Worm (Caenorhabditis elegans): ENCODE data around the gene D2062.4.

Gene D2062.4

ce11 chrII:2627154-2627799 is 4.1 kb downstream of the D2062.4 start, which contains the start of gene sri-71 (continued):
- TF ChIP-seq unc-130 (GFP tag; optimal IDR thresholded peaks at IDR 0.05) (no peak), zfh-2 (GFP tag; conservative IDR thresholded peaks at IDR 0.05) (peak; percentile 91), K12H6.12 (tag; optimal IDR thresholded peaks at IDR 0.05) (no peak)

DNA sequence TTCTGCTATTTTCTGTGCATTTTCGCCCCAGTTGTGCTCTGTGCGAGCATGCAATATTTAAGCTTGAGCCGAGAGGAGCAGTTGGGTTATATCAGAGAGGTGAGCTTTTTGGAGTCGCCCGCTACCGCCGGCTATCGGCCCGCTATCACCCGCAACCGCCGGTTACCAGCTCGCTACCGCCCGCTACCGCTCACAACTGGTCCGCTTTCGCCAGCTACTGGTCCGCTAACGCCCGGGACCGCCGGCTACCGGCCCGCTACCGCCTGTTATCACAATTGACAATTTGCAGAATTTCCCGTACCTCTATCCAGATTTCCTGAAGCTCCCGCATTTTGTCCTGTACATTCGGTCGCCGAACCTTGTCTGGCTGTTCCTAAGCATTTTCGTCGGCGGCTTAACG is 5.2 kb downstream of the D2062.4 start:
- TF ChIP-seq mcd-1 (GFP tag; IDR thresholded peaks at IDR 0.05): 0 out of 2 replicates have a peak, but pooled peaks have one; percentile 22
- no peak for TF ChIP-seq rpc-1 (optimal IDR thresholded peaks at IDR 0.05)
- TF ChIP-seq rpc-1 (tag; optimal IDR thresholded peaks at IDR 0.05): no peak
- TF ChIP-seq lir-1 (GFP tag; conservative IDR thresholded peaks at IDR 0.05): no peak
- TF ChIP-seq Y56A3A.18 (GFP tag; IDR thresholded peaks at IDR 0.05): no peak
- TF ChIP-seq egrh-3 (GFP tag; IDR thresholded peaks at IDR 0.05): peak; percentile 81; the same call in 1 of the 2 replicates
- TF ChIP-seq zfh-2 (GFP tag; conservative IDR thresholded peaks at IDR 0.05): peak; percentile 85
- 0 out of 2 replicates have a peak, but pooled peaks have one; percentile 52 for TF ChIP-seq F37B4.10 (GFP tag; IDR thresholded peaks at IDR 0.05)

DNA sequence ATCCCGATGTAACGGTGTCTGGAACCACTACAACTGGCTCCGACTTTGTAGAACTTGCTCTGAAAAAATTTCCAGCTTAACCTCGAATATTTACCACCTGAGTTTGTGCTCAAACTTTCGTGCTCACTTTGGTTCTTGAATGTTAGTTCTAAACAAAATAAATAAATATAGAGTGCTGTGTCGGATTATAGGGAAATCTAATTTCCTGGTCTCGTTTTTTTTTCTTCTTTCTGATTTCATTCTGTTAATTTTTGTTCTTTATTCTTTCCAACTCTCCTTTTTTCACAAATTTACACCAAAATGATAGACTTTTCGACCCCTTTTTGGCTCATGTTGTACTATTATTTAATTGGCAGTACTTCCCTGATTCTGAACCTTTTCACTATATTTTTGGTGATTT is 6.1 kb downstream of the D2062.4 start, which contains the start of gene sri-37:
Gene sri-37, plus strand, starts transcription at position 301 of the 400 bp plus-strand sequence.
- no peak for TF ChIP-seq B0261.1 (tag; optimal IDR thresholded peaks at IDR 0.05)
- no peak for TF ChIP-seq Y67H2A.10 (GFP tag; conservative IDR thresholded peaks at IDR 0.05)
- no peak for TF ChIP-seq mel-28 (tag; optimal IDR thresholded peaks at IDR 0.05; ENCODE audit: borderline replicate concordance)
- no peak for TF ChIP-seq lag-1 (GFP tag; IDR thresholded peaks at IDR 0.05)
- TF ChIP-seq bed-1 (GFP tag; IDR thresholded peaks at IDR 0.05): no peak
- no peak for TF ChIP-seq him-1 (tag; optimal IDR thresholded peaks at IDR 0.05)
- no peak for TF ChIP-seq ceh-91 (GFP tag; IDR thresholded peaks at IDR 0.05)
- TF ChIP-seq ekl-4 (GFP tag; IDR thresholded peaks at IDR 0.05): no peak
- TF ChIP-seq hlh-12 (tag; optimal IDR thresholded peaks at IDR 0.05): no peak
- no peak for TF ChIP-seq snpc-3.4 (tag; optimal IDR thresholded peaks at IDR 0.05)
- no peak for TF ChIP-seq F37B4.10 (GFP tag; IDR thresholded peaks at IDR 0.05)

ce11 chrII:2631169-2631568 is 8.0 kb downstream of the D2062.4 start, which contains the start of gene D2062.1:
Gene D2062.1 (plus strand): TSS chrII:2631469.
- TF ChIP-seq unc-62 (GFP tag; optimal IDR thresholded peaks at IDR 0.05): no peak

DNA sequence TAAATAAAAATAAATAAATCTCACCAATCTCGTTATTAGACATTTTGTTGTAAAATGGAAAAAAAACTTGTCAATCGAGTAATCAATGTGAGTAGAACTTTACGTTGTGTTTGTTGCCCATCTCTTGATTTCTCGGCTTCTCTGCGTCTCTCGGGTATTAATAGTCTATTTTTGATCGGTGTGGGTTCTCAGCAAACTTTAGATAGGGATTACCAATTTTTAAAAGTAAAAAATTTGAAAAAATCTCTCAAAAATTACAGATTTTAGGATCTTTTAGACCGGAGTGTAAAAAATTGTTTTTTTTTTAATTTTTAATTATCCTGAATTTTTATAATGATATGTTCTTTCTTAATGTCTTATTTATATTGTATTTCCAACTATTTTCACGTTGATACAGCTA is 14.2 kb downstream of the D2062.4 start, which contains the start of gene F22E5.21:
Gene F22E5.21, minus strand, starts transcription at position 101 of the 400 bp plus-strand sequence.
- TF ChIP-seq K12H6.12 (tag; optimal IDR thresholded peaks at IDR 0.05) (no peak), repo-1 (tag; optimal IDR thresholded peaks at IDR 0.05) (no peak)

DNA sequence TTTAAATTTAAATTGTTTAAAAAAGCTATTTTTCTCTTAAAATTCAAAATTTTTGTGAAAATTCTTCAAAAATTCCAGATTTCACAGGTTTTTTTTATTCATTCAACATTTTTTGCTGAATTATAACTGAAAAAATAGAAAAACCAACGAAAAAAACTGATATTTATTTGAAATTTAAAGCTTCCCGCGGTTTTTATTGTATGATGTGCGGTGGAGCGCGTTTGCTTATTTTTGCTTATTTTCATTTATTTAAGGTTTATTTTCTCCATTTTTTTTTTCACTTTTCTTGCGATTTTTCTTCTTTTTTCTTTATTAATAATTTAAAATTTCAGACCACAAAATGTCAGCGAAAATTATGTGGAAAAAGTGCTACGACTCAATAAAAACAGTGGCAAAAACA is 14.9 kb downstream of the D2062.4 start, which contains the start of gene F22E5.9:
Gene F22E5.9, plus strand, starts transcription at position 327 of the 400 bp plus-strand sequence.
- TF ChIP-seq F33H1.4 (GFP tag; IDR thresholded peaks at IDR 0.05): no peak
- TF ChIP-seq Y56A3A.18 (GFP tag; IDR thresholded peaks at IDR 0.05): no peak
- TF ChIP-seq F10E7.11 (tag; optimal IDR thresholded peaks at IDR 0.05): no peak
- TF ChIP-seq ceh-58 (GFP tag; IDR thresholded peaks at IDR 0.05): no peak
- TF ChIP-seq ekl-4 (GFP tag; IDR thresholded peaks at IDR 0.05): no peak
- no peak for TF ChIP-seq akir-1 (GFP tag; optimal IDR thresholded peaks at IDR 0.05)
- TF ChIP-seq let-607 (tag; optimal IDR thresholded peaks at IDR 0.05): no peak
- no peak for TF ChIP-seq rec-8 (tag; optimal IDR thresholded peaks at IDR 0.05)
- TF ChIP-seq nhr-179 (tag; optimal IDR thresholded peaks at IDR 0.05): no peak
- TF ChIP-seq ceh-91 (GFP tag; IDR thresholded peaks at IDR 0.05): no peak
- TF ChIP-seq unc-130 (GFP tag; optimal IDR thresholded peaks at IDR 0.05): no peak
- TF ChIP-seq sptf-2 (GFP tag; optimal IDR thresholded peaks at IDR 0.05): no peak
- TF ChIP-seq efl-1 (GFP tag; optimal IDR thresholded peaks at IDR 0.05): peak; percentile 30
- TF ChIP-seq C06A6.2 (GFP tag; conservative IDR thresholded peaks at IDR 0.05): no peak
- peak; percentile 85 for TF ChIP-seq mcd-1 (GFP tag; IDR thresholded peaks at IDR 0.05)
- TF ChIP-seq hlh-12 (tag; optimal IDR thresholded peaks at IDR 0.05): no peak
- no peak for TF ChIP-seq tbx-9 (tag; optimal IDR thresholded peaks at IDR 0.05; ENCODE audit: borderline replicate concordance)
- TF ChIP-seq B0019.2 (GFP tag; conservative IDR thresholded peaks at IDR 0.05): no peak
- no peak for TF ChIP-seq lir-1 (GFP tag; conservative IDR thresholded peaks at IDR 0.05)
- TF ChIP-seq nhr-90 (tag; optimal IDR thresholded peaks at IDR 0.05): no peak
- no peak for TF ChIP-seq attf-3 (GFP tag; conservative IDR thresholded peaks at IDR 0.05)
- no peak for TF ChIP-seq nfya-2 (GFP tag; IDR thresholded peaks at IDR 0.05)
- no peak for TF ChIP-seq die-1 (tag; optimal IDR thresholded peaks at IDR 0.05)
- TF ChIP-seq snpc-3.4 (tag; optimal IDR thresholded peaks at IDR 0.05): no peak
